Fruit fly (Drosophila melanogaster): Measurements from ENCODE around the gene CG33298.

Gene CG33298

dm6 chr2L:9459372-9460091 lies 35.7 kb upstream of the CG33298 start:
- TF ChIP-seq psq (optimal IDR thresholded peaks at IDR 0.05) = no peak
- no peak for TF ChIP-seq Myc (optimal IDR thresholded peaks at IDR 0.05)
- TF ChIP-seq ttk (optimal IDR thresholded peaks at IDR 0.05) = no peak
- TF ChIP-seq h (optimal IDR thresholded peaks at IDR 0.05) = no peak
- no peak for TF ChIP-seq Sin3A (optimal IDR thresholded peaks at IDR 0.05)
- no peak for TF ChIP-seq insv (optimal IDR thresholded peaks at IDR 0.05)

- TF ChIP-seq Sin3A (optimal IDR thresholded peaks at IDR 0.05) = no peak
- TF ChIP-seq psq (optimal IDR thresholded peaks at IDR 0.05) = no peak
- TF ChIP-seq Myc (optimal IDR thresholded peaks at IDR 0.05) = no peak
- TF ChIP-seq h (optimal IDR thresholded peaks at IDR 0.05) = no peak
- no peak for TF ChIP-seq insv (optimal IDR thresholded peaks at IDR 0.05)
- no peak for TF ChIP-seq ttk (optimal IDR thresholded peaks at IDR 0.05)
These were observed 35.2 kb upstream of the CG33298 start for dm6 chr2L:9460092-9460473.

dm6 chr2L:9464455-9465063 lies 30.7 kb upstream of the CG33298 start:
- TF ChIP-seq psq (optimal IDR thresholded peaks at IDR 0.05) (no peak), Myc (optimal IDR thresholded peaks at IDR 0.05) (no peak), ttk (optimal IDR thresholded peaks at IDR 0.05) (no peak), insv (optimal IDR thresholded peaks at IDR 0.05) (no peak), Sin3A (optimal IDR thresholded peaks at IDR 0.05) (no peak), h (optimal IDR thresholded peaks at IDR 0.05) (no peak)

- TF ChIP-seq ttk (optimal IDR thresholded peaks at IDR 0.05) (no peak), Sin3A (optimal IDR thresholded peaks at IDR 0.05) (no peak), Myc (optimal IDR thresholded peaks at IDR 0.05) (no peak), psq (optimal IDR thresholded peaks at IDR 0.05) (no peak), h (optimal IDR thresholded peaks at IDR 0.05) (no peak), insv (optimal IDR thresholded peaks at IDR 0.05) (no peak)
These were observed 27.9 kb upstream of the CG33298 start for dm6 chr2L:9467392-9467791.

- TF ChIP-seq ttk (optimal IDR thresholded peaks at IDR 0.05) (no peak), Sin3A (optimal IDR thresholded peaks at IDR 0.05) (no peak), insv (optimal IDR thresholded peaks at IDR 0.05) (no peak), psq (optimal IDR thresholded peaks at IDR 0.05) (no peak)
These were observed 7.8 kb upstream of the CG33298 start for dm6 chr2L:9487468-9487867.

- TF ChIP-seq Sin3A (optimal IDR thresholded peaks at IDR 0.05) = no peak
- TF ChIP-seq psq (optimal IDR thresholded peaks at IDR 0.05) = no peak
- no peak for TF ChIP-seq Myc (optimal IDR thresholded peaks at IDR 0.05)
- no peak for TF ChIP-seq ttk (optimal IDR thresholded peaks at IDR 0.05)
- no peak for TF ChIP-seq h (optimal IDR thresholded peaks at IDR 0.05)
- TF ChIP-seq insv (optimal IDR thresholded peaks at IDR 0.05) = no peak
These were observed 4.5 kb upstream of the CG33298 start for dm6 chr2L:9490788-9491187.

dm6 chr2L:9493375-9494263 lies 1.7 kb upstream of the CG33298 start:
- TF ChIP-seq Myc (optimal IDR thresholded peaks at IDR 0.05) (no peak), psq (optimal IDR thresholded peaks at IDR 0.05) (no peak), insv (optimal IDR thresholded peaks at IDR 0.05) (no peak), ttk (optimal IDR thresholded peaks at IDR 0.05) (no peak), Sin3A (optimal IDR thresholded peaks at IDR 0.05) (no peak), h (optimal IDR thresholded peaks at IDR 0.05) (no peak)

- TF ChIP-seq ttk (optimal IDR thresholded peaks at IDR 0.05) = no peak
- no peak for TF ChIP-seq Myc (optimal IDR thresholded peaks at IDR 0.05)
- TF ChIP-seq h (optimal IDR thresholded peaks at IDR 0.05) = no peak
- no peak for TF ChIP-seq insv (optimal IDR thresholded peaks at IDR 0.05)
- TF ChIP-seq Sin3A (optimal IDR thresholded peaks at IDR 0.05) = no peak
- TF ChIP-seq psq (optimal IDR thresholded peaks at IDR 0.05) = no peak
These were observed 434 bp upstream of the CG33298 start, which contains the start of gene Gdi for dm6 chr2L:9494663-9495417. Gene Gdi, minus strand, starts transcription at chr2L:9494876.

dm6 chr2L:9495870-9496269 lies 596 bp downstream of the CG33298 start:
- TF ChIP-seq h (optimal IDR thresholded peaks at IDR 0.05) (no peak), Sin3A (optimal IDR thresholded peaks at IDR 0.05) (no peak), Myc (optimal IDR thresholded peaks at IDR 0.05) (no peak), insv (optimal IDR thresholded peaks at IDR 0.05) (no peak), psq (optimal IDR thresholded peaks at IDR 0.05) (no peak), ttk (optimal IDR thresholded peaks at IDR 0.05) (no peak)

dm6 chr2L:9496378-9497284 lies 1.4 kb downstream of the CG33298 start:
- no peak for TF ChIP-seq Sin3A (optimal IDR thresholded peaks at IDR 0.05)
- TF ChIP-seq ttk (optimal IDR thresholded peaks at IDR 0.05) = no peak
- TF ChIP-seq insv (optimal IDR thresholded peaks at IDR 0.05) = no peak
- TF ChIP-seq Myc (optimal IDR thresholded peaks at IDR 0.05) = no peak
- no peak for TF ChIP-seq h (optimal IDR thresholded peaks at IDR 0.05)
- no peak for TF ChIP-seq psq (optimal IDR thresholded peaks at IDR 0.05)

All from Kc167 (cell line).